Fruit fly (Drosophila melanogaster): ENCODE results near the gene smp-30.

Gene smp-30

dm6 chr3R:14744339-14745129 lies 6.5 kb downstream of the smp-30 start (continued):
- TF ChIP-seq sob (GFP tag; IDR thresholded peaks at IDR 0.05) (no peak), trh (GFP tag; optimal IDR thresholded peaks at IDR 0.05) (no peak), Rfx (GFP tag; IDR thresholded peaks at IDR 0.05) (no peak), ssp (GFP tag; IDR thresholded peaks at IDR 0.05) (no peak), nom (GFP tag; optimal IDR thresholded peaks at IDR 0.05) (no peak), CG3163 (GFP tag; optimal IDR thresholded peaks at IDR 0.05) (no peak), Vsx1 (GFP tag; optimal IDR thresholded peaks at IDR 0.05) (no peak), Myb (GFP tag; optimal IDR thresholded peaks at IDR 0.05) (no peak), NfI (GFP tag; optimal IDR thresholded peaks at IDR 0.05) (peak; percentile 1), insv (GFP tag; optimal IDR thresholded peaks at IDR 0.05) (no peak), Hr51 (GFP tag; optimal IDR thresholded peaks at IDR 0.05) (peak in 1 of 2 experiments; percentile 17), Mrtf (GFP tag; IDR thresholded peaks at IDR 0.05) (no peak), her (GFP tag; optimal IDR thresholded peaks at IDR 0.05) (peak; percentile 9), Lhr (GFP tag; optimal IDR thresholded peaks at IDR 0.05) (no peak), al (GFP tag; IDR thresholded peaks at IDR 0.05) (no peak), gro (GFP tag; optimal IDR thresholded peaks at IDR 0.05) (no peak), CG1792 (GFP tag; optimal IDR thresholded peaks at IDR 0.05) (no peak), otp (GFP tag; IDR thresholded peaks at IDR 0.05) (no peak), Gug (GFP tag; IDR thresholded peaks at IDR 0.05) (no peak), CG4282 (GFP tag; optimal IDR thresholded peaks at IDR 0.05) (no peak), CG4617 (GFP tag; optimal IDR thresholded peaks at IDR 0.05; ENCODE audit: borderline replicate concordance) (no peak), lmd (GFP tag; IDR thresholded peaks at IDR 0.05) (no peak), Ptx1 (GFP tag; IDR thresholded peaks at IDR 0.05) (no peak), hkb (optimal IDR thresholded peaks at IDR 0.05) (no peak), hkb (GFP tag; IDR thresholded peaks at IDR 0.05) (no peak), gfzf (GFP tag; optimal IDR thresholded peaks at IDR 0.05) (no peak), CG12942 (GFP tag; optimal IDR thresholded peaks at IDR 0.05) (no peak), CG10543 (GFP tag; optimal IDR thresholded peaks at IDR 0.05) (no peak), NC2β (GFP tag; optimal IDR thresholded peaks at IDR 0.05) (no peak), CG9797 (GFP tag; optimal IDR thresholded peaks at IDR 0.05) (no peak), PHDP (tag; optimal IDR thresholded peaks at IDR 0.05) (peak; percentile 53), CG12236 (GFP tag; optimal IDR thresholded peaks at IDR 0.05) (no peak), HmgD (GFP tag; optimal IDR thresholded peaks at IDR 0.05) (no peak), CG8924 (tag; optimal IDR thresholded peaks at IDR 0.05) (no peak), H2.0 (GFP tag; IDR thresholded peaks at IDR 0.05) (no peak), zen (tag; optimal IDR thresholded peaks at IDR 0.05) (no peak), CG10979 (tag; optimal IDR thresholded peaks at IDR 0.05) (peak; percentile 45), CG3065 (GFP tag; optimal IDR thresholded peaks at IDR 0.05) (no peak), CG10565 (GFP tag; optimal IDR thresholded peaks at IDR 0.05) (no peak), dmrt99B (tag; optimal IDR thresholded peaks at IDR 0.05) (peak; percentile 35), CrebB (tag; optimal IDR thresholded peaks at IDR 0.05) (no peak), CG2875 (GFP tag; optimal IDR thresholded peaks at IDR 0.05) (peak; percentile 26), Stat92E (GFP tag; optimal IDR thresholded peaks at IDR 0.05) (no peak), salm (tag; optimal IDR thresholded peaks at IDR 0.05) (no peak), CG6254 (GFP tag; optimal IDR thresholded peaks at IDR 0.05) (no peak), CG18011 (GFP tag; optimal IDR thresholded peaks at IDR 0.05) (no peak), Antp (GFP tag; optimal IDR thresholded peaks at IDR 0.05) (no peak), Dfd (GFP tag; optimal IDR thresholded peaks at IDR 0.05) (no peak), unc-4 (GFP tag; IDR thresholded peaks at IDR 0.05; ENCODE audit: partially characterized antibody) (no peak), HLH4C (GFP tag; IDR thresholded peaks at IDR 0.05; ENCODE audit: partially characterized antibody) (no peak)

Data from whole organism, embryonic.